Worm (Caenorhabditis elegans) whole organism, L4 larva: ENCODE results near the gene C17C3.3.
"Not testable (repeated sequence)": the region's sequence is repeated elsewhere in the genome, so short reads cannot be mapped to it uniquely, and the experiment has no call there.

Experiments used
- F10B5.3 ChIP-seq: sonication (generic microtip); optimal IDR thresholded peaks from 2 replicates; lab custom pipeline; 2016; ENCODE audit warnings: mild to moderate bottlenecking, missing genetic modification characterization, missing compliant biosample characterization
- F26F4.8 ChIP-seq: fragments of 200-800 bp; sonication (Bioruptor generic); conservative IDR thresholded peaks from 2 replicates; pipeline ENCODE4 v1.3.6; 2022; ENCODE audit warnings: missing genetic modification characterization, missing compliant biosample characterization
- F37D6.2 ChIP-seq: sonication (generic microtip); optimal IDR thresholded peaks from 2 replicates; lab custom pipeline; 2016; ENCODE audit warnings: mild to moderate bottlenecking, missing genetic modification characterization, missing compliant biosample characterization
- F44E2.7 ChIP-seq: fragments of 200-800 bp; sonication (Bioruptor generic); IDR thresholded peaks from 2 replicates; pipeline ENCODE4 v2.1.2; 2022; ENCODE audit warnings: missing genetic modification characterization, missing compliant biosample characterization
- F49E8.2 ChIP-seq: sonication (generic microtip); optimal IDR thresholded peaks from 2 replicates; lab custom pipeline; 2016; ENCODE audit warnings: missing compliant biosample characterization, mild to moderate bottlenecking, missing genetic modification characterization, borderline replicate concordance
- T26A8.4 ChIP-seq: fragments of 200-800 bp; sonication (Bioruptor generic); IDR thresholded peaks from 2 replicates; pipeline ENCODE4 v1.3.6; 2022; ENCODE audit warnings: missing genetic modification characterization, missing compliant biosample characterization
- ZK337.2 ChIP-seq: fragments of 200-800 bp; sonication (Bioruptor generic); IDR thresholded peaks from 2 replicates; pipeline ENCODE4 v1.3.6; 2022; ENCODE audit warnings: missing genetic modification reagents, missing genetic modification characterization, missing compliant biosample characterization
- ama-1 ChIP-seq: fragments of 150-350 bp; optimal IDR thresholded peaks from 2 replicates; lab custom pipeline; 2014; ENCODE audit warnings: inconsistent platforms, mixed read lengths
- arid-1 ChIP-seq: fragments of 200-800 bp; sonication (Bioruptor generic); conservative IDR thresholded peaks from 2 replicates; pipeline ENCODE4 v1.3.6; 2022; ENCODE audit warnings: missing genetic modification reagents, missing genetic modification characterization, missing compliant biosample characterization
- attf-4 ChIP-seq: sonication (generic microtip); optimal IDR thresholded peaks from 3 replicates; lab custom pipeline; 2017; ENCODE audit warnings: missing biosample characterization, missing genetic modification characterization
- ceh-32 ChIP-seq: sonication (generic microtip); optimal IDR thresholded peaks from 2 replicates; lab custom pipeline; 2016; ENCODE audit warnings: mild to moderate bottlenecking, missing genetic modification characterization, missing compliant biosample characterization; ENCODE audit not compliant: poor library complexity
- ceh-82 ChIP-seq: sonication (generic microtip); optimal IDR thresholded peaks from 2 replicates; lab custom pipeline; 2017; ENCODE audit warnings: missing biosample characterization, missing genetic modification characterization
- daf-16 ChIP-seq, 3 experiments: sonication (generic microtip); optimal IDR thresholded peaks; 2 replicates each; lab custom pipeline; 2016 to 2017; ENCODE audit warnings: missing genetic modification characterization in 3 of 3, missing genetic modification reagents in 3 of 3, mild to moderate bottlenecking in 2 of 3, missing compliant biosample characterization in 2 of 3, missing biosample characterization in 1 of 3, moderate library complexity in 1 of 3
- dve-1 ChIP-seq: sonication (generic microtip); optimal IDR thresholded peaks from 2 replicates; lab custom pipeline; 2017; ENCODE audit warnings: antibody characterized with exemption, mild to moderate bottlenecking, missing genetic modification characterization, missing compliant biosample characterization; ENCODE audit not compliant: insufficient read depth
- gei-8 ChIP-seq: fragments of 200-800 bp; sonication (Bioruptor generic); optimal IDR thresholded peaks from 2 replicates; lab custom pipeline; 2018; ENCODE audit warnings: mild to moderate bottlenecking, missing genetic modification characterization, missing compliant biosample characterization
- hlh-30 ChIP-seq: sonication (generic microtip); optimal IDR thresholded peaks from 2 replicates; lab custom pipeline; 2017; ENCODE audit warnings: antibody characterized with exemption, mild to moderate bottlenecking, missing genetic modification characterization, missing compliant biosample characterization; ENCODE audit not compliant: insufficient read depth
- jun-1 ChIP-seq: fragments of 150-350 bp; optimal IDR thresholded peaks from 2 replicates; lab custom pipeline; 2014; ENCODE audit warnings: missing biosample characterization, missing genetic modification reagents, missing genetic modification characterization
- lim-7 ChIP-seq: fragments of 200-800 bp; sonication (Bioruptor generic); IDR thresholded peaks from 2 replicates; pipeline ENCODE4 v1.3.6; 2022; ENCODE audit warnings: missing genetic modification characterization, missing compliant biosample characterization
- lin-39 ChIP-seq: fragments of 150-350 bp; optimal IDR thresholded peaks from 2 replicates; lab custom pipeline; 2014; ENCODE audit warnings: missing biosample characterization, missing genetic modification reagents, missing genetic modification characterization
- mdl-1 ChIP-seq, 2 experiments: fragments of 150-350 bp in 1 of 2; sonication (generic microtip) in 1 of 2; optimal IDR thresholded peaks; 2 replicates each; lab custom pipeline; 2014 to 2017; ENCODE audit warnings: missing biosample characterization in 2 of 2, missing genetic modification characterization in 2 of 2
- mdt-29 ChIP-seq: fragments of 200-800 bp; sonication (Bioruptor generic); IDR thresholded peaks from 2 replicates; pipeline ENCODE4 v1.3.6; 2022; ENCODE audit warnings: missing genetic modification reagents, missing genetic modification characterization, missing compliant biosample characterization
- mxl-2 ChIP-seq: fragments of 200-800 bp; sonication (Bioruptor generic); conservative IDR thresholded peaks from 2 replicates; pipeline ENCODE4 v1.3.6; 2022; ENCODE audit warnings: missing genetic modification reagents, missing genetic modification characterization, missing compliant biosample characterization
- nhr-102 ChIP-seq: sonication (generic microtip); optimal IDR thresholded peaks from 2 replicates; lab custom pipeline; 2016; ENCODE audit warnings: mild to moderate bottlenecking, missing genetic modification characterization, moderate library complexity, missing compliant biosample characterization
- nhr-76 ChIP-seq: fragments of 150-350 bp; optimal IDR thresholded peaks from 2 replicates; lab custom pipeline; 2014; ENCODE audit warnings: missing biosample characterization, missing genetic modification characterization
- set-16 ChIP-seq: fragments of 200-800 bp; sonication (Bioruptor generic); IDR thresholded peaks from 2 replicates; pipeline ENCODE4 v1.3.6; 2022; ENCODE audit warnings: missing genetic modification reagents, missing genetic modification characterization, missing compliant biosample characterization
- skn-1 ChIP-seq: fragments of 150-350 bp; optimal IDR thresholded peaks from 2 replicates; lab custom pipeline; 2014; ENCODE audit warnings: missing biosample characterization, missing genetic modification characterization
- snpc-1.2 ChIP-seq: fragments of 200-800 bp; sonication (Bioruptor generic); IDR thresholded peaks from 2 replicates; pipeline ENCODE4 v1.3.6; 2022; ENCODE audit warnings: missing genetic modification reagents, missing genetic modification characterization, missing compliant biosample characterization
- tra-1 ChIP-seq: fragments of 200-800 bp; sonication (Bioruptor generic); IDR thresholded peaks from 2 replicates; pipeline ENCODE4 v1.3.6; 2022; ENCODE audit warnings: missing genetic modification reagents, missing genetic modification characterization, missing compliant biosample characterization
- unc-62 ChIP-seq, 3 experiments: fragments of 150-350 bp in 1 of 3; sonication (generic microtip); optimal IDR thresholded peaks in 2 of 3; peaks in 1 of 3; 1 replicate in 1 of 3; 2 replicates in 2 of 3; lab custom pipeline; 2014 to 2017; ENCODE audit warnings: missing biosample characterization in 3 of 3, missing genetic modification characterization in 3 of 3, missing genetic modification reagents in 3 of 3, missing genotype in 1 of 3
- vab-7 ChIP-seq: fragments of 200-800 bp; sonication (Bioruptor generic); IDR thresholded peaks from 2 replicates; pipeline ENCODE4 v1.3.6; 2022; ENCODE audit warnings: missing genetic modification reagents, missing genetic modification characterization, missing compliant biosample characterization
- zip-2 ChIP-seq: fragments of 150-350 bp; optimal IDR thresholded peaks from 2 replicates; lab custom pipeline; 2014; ENCODE audit warnings: missing biosample characterization, missing genetic modification characterization
- ztf-11 ChIP-seq: fragments of 150-350 bp; optimal IDR thresholded peaks from 2 replicates; lab custom pipeline; 2014; ENCODE audit warnings: missing biosample characterization, missing genetic modification characterization

The C17C3.3 gene

ce11 chrII:5527841-5528240 lies 33.7 kb upstream of the C17C3.3 start, which contains the start of gene ZK177.1:
Gene ZK177.1 (plus strand): TSS chrII:5528141.
- TF ChIP-seq mdl-1 (tag; optimal IDR thresholded peaks at IDR 0.05; lab: Kevin White, UChicago): no peak
- no peak for TF ChIP-seq F44E2.7
- no peak for TF ChIP-seq attf-4 (tag; lab: Kevin White, UChicago)
- TF ChIP-seq dve-1 (tag; lab: Kevin White, UChicago): no peak
- TF ChIP-seq ceh-82 (tag; lab: Kevin White, UChicago): no peak
- TF ChIP-seq ZK337.2 (GFP tag; lab: Robert Waterston, UW): no peak
- no peak for TF ChIP-seq F26F4.8 (GFP tag; lab: Robert Waterston, UW)
- no peak for TF ChIP-seq ama-1
- TF ChIP-seq nhr-102 (tag; lab: Kevin White, UChicago): no peak
- no peak for TF ChIP-seq zip-2 (tag; lab: Kevin White, UChicago)
- TF ChIP-seq, all 104 proteins: peak for 0

DNA sequence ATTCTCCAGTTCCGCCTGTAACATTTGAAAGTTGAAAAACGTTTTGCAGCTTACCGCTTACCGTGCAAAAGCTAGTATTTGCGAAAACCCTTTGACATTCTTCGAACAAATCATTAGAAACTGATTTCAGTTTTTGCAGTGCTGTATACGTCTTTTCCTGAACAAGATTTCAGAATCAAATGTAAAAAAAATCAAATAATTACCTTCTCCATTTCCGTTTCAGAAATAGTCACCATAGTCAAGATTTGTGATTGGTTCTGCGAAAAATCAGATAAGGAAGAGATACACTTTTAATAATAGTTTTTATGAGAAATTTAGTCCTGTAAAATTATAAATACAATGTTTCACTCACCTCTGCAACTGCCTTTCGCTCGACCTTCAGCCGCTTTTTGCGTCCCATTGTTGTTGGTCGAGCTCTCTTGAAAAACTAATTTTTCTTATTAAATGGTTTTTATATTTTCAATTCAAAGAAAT lies 29.6 kb upstream of the C17C3.3 start, which contains the start of gene C17C3.9:
Gene C17C3.9, minus strand, starts transcription at position 424 of the 474 bp plus-strand sequence.
- TF ChIP-seq nhr-76 (tag; lab: Kevin White, UChicago) (no peak), F10B5.3 (no peak), hlh-30 (tag; lab: Kevin White, UChicago) (no peak), unc-62 (GFP tag; optimal IDR thresholded peaks at IDR 0.05 in 1 of 2; lab: Kevin White, UChicago) (peak in 1 of 2 experiments; percentile 91), unc-62 (tag; optimal IDR thresholded peaks at IDR 0.05; lab: Kevin White, UChicago) (no peak), F49E8.2 (tag; lab: Kevin White, UChicago) (no peak)
- TF ChIP-seq, all 104 proteins: peak for 1

- TF ChIP-seq mdl-1 (tag; optimal IDR thresholded peaks at IDR 0.05; lab: Kevin White, UChicago) (no peak), snpc-1.2 (GFP tag; lab: Robert Waterston, UW) (no peak), ceh-32 (tag; lab: Kevin White, UChicago) (no peak), vab-7 (GFP tag; lab: Robert Waterston, UW) (no peak), mxl-2 (GFP tag; lab: Robert Waterston, UW) (no peak), tra-1 (no peak), lin-39 (tag; lab: Kevin White, UChicago) (no peak), gei-8 (GFP tag; lab: Kevin White, UChicago) (no peak), T26A8.4 (GFP tag; lab: Robert Waterston, UW) (no peak), daf-16 (GFP tag; optimal IDR thresholded peaks at IDR 0.05; lab: Kevin White, UChicago) (no peak), daf-16 (tag; optimal IDR thresholded peaks at IDR 0.05; lab: Kevin White, UChicago) (no peak), skn-1 (tag; lab: Kevin White, UChicago) (no peak), F37D6.2 (tag; lab: Kevin White, UChicago) (no peak), lim-7 (no peak), set-16 (GFP tag; lab: Robert Waterston, UW) (no peak), F10B5.3 (no peak), arid-1 (no peak), F49E8.2 (tag; lab: Kevin White, UChicago) (no peak), mdt-29 (GFP tag; lab: Robert Waterston, UW) (no peak)
- TF ChIP-seq, all 104 proteins: peak for 0
Measured at ce11 chrII:5533642-5534041, 27.9 kb upstream of the C17C3.3 start, which contains the start of gene hlh-26. Gene hlh-26 (minus strand): TSS chrII:5533742.

ce11 chrII:5534939-5535338 lies 26.6 kb upstream of the C17C3.3 start, which contains the start of gene hlh-25:
Gene hlh-25 (plus strand): TSS chrII:5535239.
- TF ChIP-seq ztf-11 (tag; lab: Kevin White, UChicago); jun-1; snpc-1.2 (GFP tag; lab: Robert Waterston, UW): not testable (repeated sequence)
